Fruit fly (Drosophila melanogaster): Measurements from ENCODE around the gene CG7991.

- TF ChIP-seq CG32006 (GFP tag; optimal IDR thresholded peaks at IDR 0.05) (peak; percentile 5), Hr39 (GFP tag; optimal IDR thresholded peaks at IDR 0.05) (no peak), Eip75B (GFP tag; optimal IDR thresholded peaks at IDR 0.05) (no peak), acj6 (GFP tag; optimal IDR thresholded peaks at IDR 0.05) (no peak), CG4318 (GFP tag; optimal IDR thresholded peaks at IDR 0.05) (no peak), CG6792 (GFP tag; optimal IDR thresholded peaks at IDR 0.05) (no peak), fkh (GFP tag; optimal IDR thresholded peaks at IDR 0.05) (no peak), salr (GFP tag; optimal IDR thresholded peaks at IDR 0.05) (no peak), lz (GFP tag; optimal IDR thresholded peaks at IDR 0.05) (no peak)
These were observed 73.7 kb downstream of the CG7991 start for dm6 chr3L:1748218-1748617.

Measured in whole organism, prepupa.